Worm (Caenorhabditis elegans) whole organism, L4/young adult: ENCODE results near the gene srw-33.

Experiments
- dao-5 ChIP-seq: sonication (generic microtip); optimal IDR thresholded peaks from 2 replicates; lab custom pipeline; 2016; ENCODE audit warnings: missing genotype, missing genetic modification characterization, moderate library complexity, missing compliant biosample characterization
- him-1 ChIP-seq: sonication (generic microtip); optimal IDR thresholded peaks from 2 replicates; lab custom pipeline; 2016; ENCODE audit warnings: missing genotype, missing genetic modification reagents, missing genetic modification characterization, missing compliant biosample characterization

DNA sequence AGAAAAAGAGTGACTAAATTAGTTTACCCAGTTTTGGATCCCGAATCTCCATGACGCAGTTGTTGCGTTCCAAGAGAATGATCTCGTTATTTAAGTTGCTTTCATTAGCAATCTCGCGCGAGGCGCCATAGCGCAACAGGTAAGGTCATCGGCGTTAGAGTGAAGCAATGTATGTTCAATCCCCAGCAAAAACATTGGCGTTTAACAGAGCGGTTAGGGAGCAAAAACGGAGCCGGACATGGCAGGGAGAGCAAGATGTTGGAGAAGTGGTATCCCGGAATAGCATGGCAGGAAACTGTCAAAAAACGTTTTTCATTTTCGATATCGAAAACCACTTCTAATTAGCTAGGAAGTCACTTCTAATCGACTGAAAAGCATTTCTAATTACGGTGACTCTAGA, 3.0 kb upstream of the srw-33 start:
- TF ChIP-seq him-1 (no peak), dao-5 (no peak)
